Worm (Caenorhabditis elegans) whole organism, L2 larva: ENCODE results near the gene W09B6.4.

ENCODE experiments used
- R02D3.7 ChIP-seq: fragments of 150-350 bp; optimal IDR thresholded peaks from 2 replicates; lab custom pipeline; 2014; ENCODE audit warnings: missing biosample characterization, missing genetic modification characterization
- dmd-4 ChIP-seq: sonication (generic microtip); optimal IDR thresholded peaks from 2 replicates; lab custom pipeline; 2017; ENCODE audit warnings: missing biosample characterization, missing genetic modification characterization
- elt-3 ChIP-seq: sonication (generic microtip); optimal IDR thresholded peaks from 2 replicates; lab custom pipeline; 2017; ENCODE audit warnings: missing biosample characterization, missing genetic modification characterization
- mab-5 ChIP-seq: fragments of 150-350 bp; optimal IDR thresholded peaks from 2 replicates; lab custom pipeline; 2014; ENCODE audit warnings: missing biosample characterization, missing genetic modification characterization
- nhr-10 ChIP-seq: sonication (generic microtip); optimal IDR thresholded peaks from 2 replicates; lab custom pipeline; 2017; ENCODE audit warnings: missing biosample characterization, missing genetic modification characterization
- nhr-25 ChIP-seq: fragments of 150-350 bp; sonication (generic microtip); optimal IDR thresholded peaks from 3 replicates; lab custom pipeline; 2014; ENCODE audit warnings: missing biosample characterization, missing genetic modification characterization
- nhr-77 ChIP-seq: fragments of 150-350 bp; optimal IDR thresholded peaks from 2 replicates; lab custom pipeline; 2014; ENCODE audit warnings: missing biosample characterization, missing genetic modification characterization
- unc-39 ChIP-seq: fragments of 150-350 bp; optimal IDR thresholded peaks from 2 replicates; lab custom pipeline; 2014; ENCODE audit warnings: missing biosample characterization, missing genetic modification characterization
- unc-55 ChIP-seq: fragments of 150-350 bp; sonication (generic microtip); optimal IDR thresholded peaks from 3 replicates; lab custom pipeline; 2014; ENCODE audit warnings: missing biosample characterization, missing genetic modification reagents, missing genetic modification characterization
- unc-62 ChIP-seq: fragments of 150-350 bp; optimal IDR thresholded peaks from 2 replicates; lab custom pipeline; 2014; ENCODE audit warnings: missing biosample characterization, missing genetic modification reagents, missing genetic modification characterization
- ztf-11 ChIP-seq: sonication (generic microtip); optimal IDR thresholded peaks from 2 replicates; lab custom pipeline; 2017; ENCODE audit warnings: missing biosample characterization, missing genetic modification characterization
- ztf-4 ChIP-seq: fragments of 150-350 bp; optimal IDR thresholded peaks from 2 replicates; lab custom pipeline; 2014; ENCODE audit warnings: missing biosample characterization, missing genetic modification characterization

DNA sequence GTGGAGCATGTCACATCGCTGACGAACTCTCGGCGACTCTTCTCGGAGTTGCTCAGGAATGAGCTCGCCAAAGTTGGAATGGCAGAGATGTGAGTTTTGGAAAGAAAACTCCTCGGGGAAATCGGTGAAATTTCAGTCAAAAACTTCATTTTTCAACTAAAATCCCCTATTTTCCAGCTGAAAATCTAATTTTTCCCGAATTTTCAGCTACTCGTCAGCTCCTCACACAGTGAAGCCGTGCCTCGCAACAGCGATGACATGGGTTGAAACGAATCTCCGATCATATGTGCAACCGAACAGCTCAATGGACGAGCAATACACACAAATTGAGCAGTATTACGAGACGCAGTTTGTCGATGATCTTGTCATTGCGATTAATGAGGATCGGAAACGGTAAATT is 11.2 kb upstream of the W09B6.4 start:
- TF ChIP-seq nhr-77 (tag; lab: Kevin White, UChicago) (no peak), nhr-10 (tag; lab: Kevin White, UChicago) (no peak), R02D3.7 (tag; lab: Kevin White, UChicago) (no peak), dmd-4 (tag; lab: Kevin White, UChicago) (no peak), elt-3 (tag; lab: Kevin White, UChicago) (no peak), unc-55 (GFP tag; lab: Kevin White, UChicago) (no peak), unc-39 (no peak), ztf-11 (tag; lab: Kevin White, UChicago) (no peak), nhr-25 (tag; lab: Kevin White, UChicago) (no peak), ztf-4 (no peak), mab-5 (tag; lab: Kevin White, UChicago) (no peak), unc-62 (GFP tag; lab: Kevin White, UChicago) (no peak)
